Fruit fly (Drosophila melanogaster) whole organism, embryonic: ENCODE data around the gene CG7860.

Experiments
- CG10366 ChIP-seq: fragments of 200-800 bp; sonication (Bioruptor generic); IDR thresholded peaks from 2 replicates; pipeline ENCODE4 v1.3.6; 2022; ENCODE audit warnings: missing biosample characterization, missing genetic modification characterization
- CG11247 ChIP-seq: fragments of 200-800 bp; sonication (Bioruptor generic); IDR thresholded peaks from 2 replicates; pipeline ENCODE4 v1.3.6; 2022; ENCODE audit warnings: missing biosample characterization, missing genetic modification characterization
- CG11456 ChIP-seq: fragments of 200-800 bp; sonication (Bioruptor generic); IDR thresholded peaks from 3 replicates; pipeline ENCODE4 v1.3.6; 2022; ENCODE audit warnings: missing biosample characterization, missing genetic modification characterization
- CG11695 ChIP-seq: fragments of 200-800 bp; sonication (Bioruptor generic); IDR thresholded peaks from 3 replicates; pipeline ENCODE4 v1.3.6; 2022; ENCODE audit warnings: missing biosample characterization, missing genetic modification characterization
- CG14860 ChIP-seq: fragments of 200-800 bp; sonication (Bioruptor generic); IDR thresholded peaks from 3 replicates; pipeline ENCODE4 v1.3.6; 2022; ENCODE audit warnings: missing biosample characterization, missing genetic modification characterization; ENCODE audit not compliant: partially characterized antibody
- CG15011 ChIP-seq: fragments of 200-800 bp; sonication (Bioruptor generic); optimal IDR thresholded peaks from 3 replicates; lab custom pipeline; 2018; ENCODE audit warnings: missing biosample characterization, mild to moderate bottlenecking, missing genetic modification characterization
- CG16813 ChIP-seq: fragments of 200-800 bp; sonication (Bioruptor generic); IDR thresholded peaks from 3 replicates; pipeline ENCODE4 v1.3.6; 2022; ENCODE audit warnings: missing biosample characterization, missing genetic modification characterization; ENCODE audit not compliant: partially characterized antibody
- CG32532 ChIP-seq: fragments of 200-800 bp; sonication (Bioruptor generic); IDR thresholded peaks from 2 replicates; pipeline ENCODE4 v1.3.6; 2022; ENCODE audit warnings: missing biosample characterization, missing genetic modification characterization
- CG3838 ChIP-seq: fragments of 200-800 bp; sonication (Bioruptor generic); optimal IDR thresholded peaks from 3 replicates; lab custom pipeline; 2016; ENCODE audit warnings: missing biosample characterization, missing genetic modification characterization
- CG5953 ChIP-seq: fragments of 200-800 bp; sonication (Bioruptor generic); IDR thresholded peaks from 2 replicates; pipeline ENCODE4 v1.3.6; 2022; ENCODE audit warnings: missing biosample characterization, missing genetic modification characterization
- CG8924 ChIP-seq: fragments of 200-800 bp; optimal IDR thresholded peaks from 3 replicates; lab custom pipeline; 2019; ENCODE audit warnings: missing biosample characterization, mild to moderate bottlenecking, missing genetic modification characterization, moderate library complexity
- CG8944 ChIP-seq: fragments of 200-800 bp; sonication (Bioruptor generic); optimal IDR thresholded peaks from 3 replicates; lab custom pipeline; 2016; ENCODE audit warnings: missing biosample characterization, missing genetic modification characterization
- E2f1 ChIP-seq: fragments of 200-800 bp; sonication (Bioruptor generic); IDR thresholded peaks from 2 replicates; pipeline ENCODE4 v1.3.6; 2022; ENCODE audit warnings: missing biosample characterization, missing genetic modification characterization
- HLH54F ChIP-seq: fragments of 200-800 bp; sonication (Bioruptor generic); optimal IDR thresholded peaks from 3 replicates; lab custom pipeline; 2016; ENCODE audit warnings: missing biosample characterization, missing genetic modification characterization
- Hmx ChIP-seq: fragments of 200-800 bp; sonication (Bioruptor generic); optimal IDR thresholded peaks from 2 replicates; lab custom pipeline; 2016; ENCODE audit warnings: missing biosample characterization, missing genetic modification characterization
- Hr3 ChIP-seq: fragments of 200-800 bp; sonication (Bioruptor generic); optimal IDR thresholded peaks from 3 replicates; lab custom pipeline; 2016; ENCODE audit warnings: missing biosample characterization, missing genetic modification characterization
- MESR4 ChIP-seq: fragments of 200-800 bp; sonication (Bioruptor generic); optimal IDR thresholded peaks from 2 replicates; lab custom pipeline; 2018; ENCODE audit warnings: missing biosample characterization, mild to moderate bottlenecking, missing genetic modification characterization, moderate library complexity
- Med ChIP-seq: fragments of 200-800 bp; sonication (Bioruptor generic); peaks from one replicate; lab custom pipeline; 2016; ENCODE audit warnings: missing biosample characterization, missing genetic modification characterization, mild to moderate bottlenecking, inconsistent platforms, moderate library complexity
- Meics ChIP-seq: fragments of 200-800 bp; sonication (Bioruptor generic); optimal IDR thresholded peaks from 2 replicates; lab custom pipeline; 2017; ENCODE audit warnings: missing biosample characterization, mild to moderate bottlenecking, missing genetic modification characterization
- Mes4 ChIP-seq: fragments of 200-800 bp; sonication (Bioruptor generic); optimal IDR thresholded peaks from 2 replicates; lab custom pipeline; 2016; ENCODE audit warnings: missing biosample characterization, missing genetic modification characterization
- NK7.1 ChIP-seq: fragments of 200-800 bp; sonication (Bioruptor generic); optimal IDR thresholded peaks from 3 replicates; lab custom pipeline; 2016; ENCODE audit warnings: missing biosample characterization, missing genetic modification characterization
- PHDP ChIP-seq: fragments of 200-800 bp; sonication (Bioruptor generic); optimal IDR thresholded peaks from 3 replicates; lab custom pipeline; 2018; ENCODE audit warnings: missing biosample characterization, mild to moderate bottlenecking, missing genetic modification characterization, moderate library complexity
- Pdp1 ChIP-seq, 2 experiments: fragments of 200-800 bp; sonication (Bioruptor generic); optimal IDR thresholded peaks; 3 replicates each; lab custom pipeline; 2016; ENCODE audit warnings: missing biosample characterization in 2 of 2, missing genetic modification characterization in 2 of 2, mild to moderate bottlenecking in 1 of 2, moderate library complexity in 1 of 2
- Ravus ChIP-seq: fragments of 200-800 bp; sonication (Bioruptor generic); IDR thresholded peaks from 2 replicates; pipeline ENCODE4 v1.3.6; 2022; ENCODE audit warnings: missing biosample characterization, missing genetic modification characterization
- Spps ChIP-seq: fragments of 200-800 bp; sonication (Bioruptor generic); optimal IDR thresholded peaks from 2 replicates; lab custom pipeline; 2018; ENCODE audit warnings: missing biosample characterization, mild to moderate bottlenecking, missing genetic modification characterization
- Stat92E ChIP-seq, 3 experiments: fragments of >200 bp in 2 of 3; fragments of 200-800 bp in 1 of 3; sonication (Bioruptor generic) in 1 of 3; optimal IDR thresholded peaks; 2 replicates each; lab custom pipeline; 2017 to 2019; ENCODE audit warnings: missing biosample characterization in 3 of 3, missing genetic modification characterization in 3 of 3, mild to moderate bottlenecking in 1 of 3, moderate library complexity in 1 of 3
- Trl ChIP-seq, 3 experiments: fragments of >200 bp in 2 of 3; fragments of 200-800 bp in 1 of 3; sonication (Bioruptor generic) in 1 of 3; optimal IDR thresholded peaks; 2 replicates in 1 of 3; 3 replicates in 2 of 3; lab custom pipeline; 2016 to 2017; ENCODE audit warnings: missing biosample characterization in 1 of 3, missing genetic modification characterization in 1 of 3
- Vsx1 ChIP-seq: fragments of 200-800 bp; sonication (Bioruptor generic); optimal IDR thresholded peaks from 2 replicates; lab custom pipeline; 2017; ENCODE audit warnings: missing biosample characterization, mild to moderate bottlenecking, missing genetic modification characterization, missing genetic modification reagents
- bcd ChIP-seq: fragments of 200-800 bp; sonication (Bioruptor generic); optimal IDR thresholded peaks from 2 replicates; lab custom pipeline; 2017; ENCODE audit warnings: missing biosample characterization, mild to moderate bottlenecking, missing genetic modification characterization
- cas ChIP-seq: fragments of 200-800 bp; sonication (Bioruptor generic); IDR thresholded peaks from 2 replicates; pipeline ENCODE4 v1.3.6; 2022; ENCODE audit warnings: missing biosample characterization, missing genetic modification characterization
- chif ChIP-seq, 2 experiments: fragments of 200-800 bp; sonication (Bioruptor generic); optimal IDR thresholded peaks; 3 replicates each; lab custom pipeline; 2016; ENCODE audit warnings: missing biosample characterization in 2 of 2, missing genetic modification characterization in 2 of 2
- chinmo ChIP-seq: fragments of 200-800 bp; sonication (Bioruptor generic); IDR thresholded peaks from 4 replicates; pipeline ENCODE4 v1.3.6; 2022; ENCODE audit warnings: missing biosample characterization, missing genetic modification characterization; ENCODE audit not compliant: partially characterized antibody
- ci ChIP-seq: fragments of 200-800 bp; sonication (Bioruptor generic); IDR thresholded peaks from 3 replicates; pipeline ENCODE4 v1.3.6; 2022; ENCODE audit warnings: missing biosample characterization, missing genetic modification characterization
- dimm ChIP-seq: fragments of 200-800 bp; sonication (Bioruptor generic); IDR thresholded peaks from 2 replicates; pipeline ENCODE4 v1.3.6; 2022; ENCODE audit warnings: missing biosample characterization, missing genetic modification characterization
- dmrt11E ChIP-seq: fragments of 200-800 bp; sonication (Bioruptor generic); optimal IDR thresholded peaks from 3 replicates; lab custom pipeline; 2018; ENCODE audit warnings: missing biosample characterization, mild to moderate bottlenecking, missing genetic modification characterization, moderate library complexity
- ems ChIP-seq: fragments of 200-800 bp; sonication (Bioruptor generic); optimal IDR thresholded peaks from 3 replicates; lab custom pipeline; 2016; ENCODE audit warnings: missing biosample characterization, missing genetic modification characterization
- otp ChIP-seq: fragments of 200-800 bp; sonication (Bioruptor generic); IDR thresholded peaks from 3 replicates; pipeline ENCODE4, ENCODE4 v1.3.6; 2022; ENCODE audit warnings: missing biosample characterization, missing genetic modification characterization
- peb ChIP-seq: fragments of 200-800 bp; sonication (Bioruptor generic); IDR thresholded peaks from 2 replicates; pipeline ENCODE4 v1.3.6; 2022; ENCODE audit warnings: missing biosample characterization, missing genetic modification characterization
- pfk ChIP-seq: fragments of 200-800 bp; sonication (Bioruptor generic); optimal IDR thresholded peaks from 2 replicates; lab custom pipeline; 2018; ENCODE audit warnings: missing biosample characterization, mild to moderate bottlenecking, missing genetic modification characterization, moderate library complexity
- pzg ChIP-seq: fragments of 200-800 bp; sonication (Bioruptor generic); optimal IDR thresholded peaks from 3 replicates; lab custom pipeline; 2018; ENCODE audit warnings: missing biosample characterization, mild to moderate bottlenecking, missing genetic modification characterization, moderate library complexity
- sisA ChIP-seq: fragments of 200-800 bp; sonication (Bioruptor generic); IDR thresholded peaks from 2 replicates; pipeline ENCODE4 v1.3.6; 2022; ENCODE audit warnings: missing biosample characterization, missing genetic modification characterization
- so ChIP-seq: fragments of 200-800 bp; sonication (Bioruptor generic); IDR thresholded peaks from 3 replicates; pipeline ENCODE4 v1.3.6; 2022; ENCODE audit warnings: missing biosample characterization, missing genetic modification characterization
- sob ChIP-seq: fragments of 200-800 bp; sonication (Bioruptor generic); IDR thresholded peaks from 2 replicates; pipeline ENCODE4 v1.3.6; 2022; ENCODE audit warnings: missing biosample characterization, missing genetic modification characterization
- sug ChIP-seq: fragments of 200-800 bp; optimal IDR thresholded peaks from 2 replicates; lab custom pipeline; 2019; ENCODE audit warnings: missing biosample characterization, mild to moderate bottlenecking, missing genetic modification characterization, moderate library complexity
- trem ChIP-seq: fragments of 200-800 bp; optimal IDR thresholded peaks from 3 replicates; lab custom pipeline; 2019; ENCODE audit warnings: missing biosample characterization, mild to moderate bottlenecking, missing genetic modification characterization, moderate library complexity
- vnd ChIP-seq: fragments of 200-800 bp; sonication (Bioruptor generic); IDR thresholded peaks from 3 replicates; pipeline ENCODE4 v1.3.6; 2022; ENCODE audit warnings: missing biosample characterization, missing genetic modification characterization; ENCODE audit not compliant: partially characterized antibody
- zen ChIP-seq: fragments of 200-800 bp; sonication (Bioruptor generic); optimal IDR thresholded peaks from 3 replicates; lab custom pipeline; 2018; ENCODE audit warnings: missing biosample characterization, mild to moderate bottlenecking, missing genetic modification characterization, moderate library complexity
- zen2 ChIP-seq: fragments of 200-800 bp; sonication (Bioruptor generic); IDR thresholded peaks from 3 replicates; pipeline ENCODE4 v1.3.6; 2022; ENCODE audit warnings: missing biosample characterization, missing genetic modification characterization; ENCODE audit not compliant: partially characterized antibody

Gene CG7860

dm6 chrX:15594230-15594857, 25.6 kb downstream of the CG7860 start (continued):
- peak; percentile 11 for TF ChIP-seq dmrt11E (tag; lab: Kevin White, UChicago)
- TF ChIP-seq vnd (GFP tag; lab: Robert Waterston, UW), result 0 out of 3 replicates have a peak, but pooled peaks have one; percentile 22
- TF ChIP-seq Pdp1 (GFP tag; optimal IDR thresholded peaks at IDR 0.05; lab: Kevin White, UChicago), result peak in 1 of 2 experiments; percentile 13
- no peak for TF ChIP-seq HLH54F (GFP tag; lab: Kevin White, UChicago)
- peak in 1 of 2 experiments; percentile 41 for TF ChIP-seq chif (GFP tag; optimal IDR thresholded peaks at IDR 0.05; lab: Kevin White, UChicago)
- peak; percentile 61 for TF ChIP-seq CG16813
- peak; percentile 3 for TF ChIP-seq sug (tag; lab: Kevin White, UChicago)
- TF ChIP-seq sisA, result peak; percentile 64
- TF ChIP-seq MESR4 (GFP tag; lab: Kevin White, UChicago), result no peak
- TF ChIP-seq Ravus (GFP tag; lab: Robert Waterston, UW), result no peak
- no peak for TF ChIP-seq ems
- no peak for TF ChIP-seq NK7.1 (GFP tag; lab: Kevin White, UChicago)
- TF ChIP-seq Hmx (GFP tag; lab: Kevin White, UChicago), result no peak
- TF ChIP-seq CG15011 (GFP tag; lab: Kevin White, UChicago), result no peak
- no peak for TF ChIP-seq CG14860 (GFP tag; lab: Robert Waterston, UW)
- TF ChIP-seq CG11247 (GFP tag; lab: Robert Waterston, UW), result peak; percentile 77
- TF ChIP-seq CG11456 (GFP tag; lab: Robert Waterston, UW), result peak; percentile 94
- 0 out of 3 replicates have a peak, but pooled peaks have one; percentile 5 for TF ChIP-seq so
- peak; percentile 20 for TF ChIP-seq CG10366 (GFP tag; lab: Robert Waterston, UW)
- TF ChIP-seq CG5953 (GFP tag; lab: Robert Waterston, UW), result 0 out of 2 replicates have a peak, but pooled peaks have one; percentile 22
- TF ChIP-seq CG3838 (GFP tag; lab: Kevin White, UChicago), result no peak
- peak; percentile 27 for TF ChIP-seq Meics (GFP tag; lab: Kevin White, UChicago)
- TF ChIP-seq Trl (optimal IDR thresholded peaks at IDR 0.05; lab: Kevin White, UChicago), result peak in 1 of 2 experiments; percentile 24
- TF ChIP-seq Trl (GFP tag; optimal IDR thresholded peaks at IDR 0.05; lab: Kevin White, UChicago), result no peak
- no peak for TF ChIP-seq Spps (tag; lab: Kevin White, UChicago)
- TF ChIP-seq otp, result 0 out of 3 replicates have a peak, but pooled peaks have one; percentile 37
- TF ChIP-seq pfk (GFP tag; lab: Kevin White, UChicago), result no peak
- peak; percentile 75 for TF ChIP-seq Med (GFP tag; lab: Kevin White, UChicago)
- no peak for TF ChIP-seq dimm
- TF ChIP-seq Stat92E (GFP tag; optimal IDR thresholded peaks at IDR 0.05; lab: Kevin White, UChicago), result no peak
- TF ChIP-seq CG32532, result peak; percentile 85
- TF ChIP-seq ci (GFP tag; lab: Robert Waterston, UW), result peak; percentile 63
- peak; percentile 65 for TF ChIP-seq E2f1 (GFP tag; lab: Robert Waterston, UW)
- no peak for TF ChIP-seq pzg
- peak; percentile 2 for TF ChIP-seq zen (tag; lab: Kevin White, UChicago)
- TF ChIP-seq zen2 (GFP tag; lab: Robert Waterston, UW), result no peak
- no peak for TF ChIP-seq cas
- TF ChIP-seq chinmo (GFP tag; lab: Robert Waterston, UW), result 0 out of 4 replicates have a peak, but pooled peaks have one; percentile 36
- TF ChIP-seq bcd, result peak; percentile 7
- TF ChIP-seq CG11695 (GFP tag; lab: Robert Waterston, UW), result 0 out of 3 replicates have a peak, but pooled peaks have one; percentile 10
- TF ChIP-seq Mes4 (GFP tag; lab: Kevin White, UChicago), result no peak
- peak; percentile 23 for TF ChIP-seq PHDP (tag; lab: Kevin White, UChicago)
- no peak for TF ChIP-seq Hr3
- TF ChIP-seq CG8924, result no peak
- TF ChIP-seq sob (GFP tag; lab: Robert Waterston, UW), result peak; percentile 60; the same call in 1 of the 2 replicates
- peak; percentile 9 for TF ChIP-seq CG8944 (GFP tag; lab: Kevin White, UChicago)
- TF ChIP-seq Vsx1, result peak; percentile 8
- peak; percentile 31 for TF ChIP-seq trem (tag; lab: Kevin White, UChicago)
- TF ChIP-seq peb (GFP tag; lab: Robert Waterston, UW), result no peak
